Fruit fly (Drosophila melanogaster) whole organism, embryonic: ENCODE data around the gene St2.
A peak's percentile ranks its signal among the peaks of the same experiment; 100 is the strongest.

ENCODE experiments used
- Atf6 ChIP-seq: fragments of 200-800 bp; sonication (Bioruptor generic); IDR thresholded peaks from 2 replicates; pipeline ENCODE4 v1.3.6; 2022; ENCODE audit warnings: missing biosample characterization, missing genetic modification characterization
- B-H2 ChIP-seq: fragments of 200-800 bp; sonication (Bioruptor generic); optimal IDR thresholded peaks from 2 replicates; lab custom pipeline; 2018; ENCODE audit warnings: missing biosample characterization, mild to moderate bottlenecking, missing genetic modification characterization
- CG10274 ChIP-seq: fragments of 200-800 bp; sonication (Bioruptor generic); optimal IDR thresholded peaks from 3 replicates; lab custom pipeline; 2017; ENCODE audit warnings: missing biosample characterization, mild to moderate bottlenecking, missing genetic modification characterization
- CG12299 ChIP-seq: fragments of 200-800 bp; sonication (Bioruptor generic); optimal IDR thresholded peaks from 2 replicates; lab custom pipeline; 2018; ENCODE audit warnings: missing biosample characterization, mild to moderate bottlenecking, missing genetic modification characterization
- CG13894 ChIP-seq: fragments of 200-800 bp; sonication (Bioruptor generic); optimal IDR thresholded peaks from 3 replicates; lab custom pipeline; 2018; ENCODE audit warnings: missing biosample characterization, mild to moderate bottlenecking, missing genetic modification characterization, moderate library complexity
- CG1529 ChIP-seq: fragments of 200-800 bp; sonication (Bioruptor generic); optimal IDR thresholded peaks from 3 replicates; lab custom pipeline; 2018; ENCODE audit warnings: missing biosample characterization, missing genetic modification characterization
- CG1603 ChIP-seq: fragments of 200-800 bp; sonication (Bioruptor generic); optimal IDR thresholded peaks from 2 replicates; lab custom pipeline; 2019; ENCODE audit warnings: missing biosample characterization, mild to moderate bottlenecking, missing genetic modification characterization, moderate library complexity
- CG2875 ChIP-seq: fragments of 200-800 bp; sonication (Bioruptor generic); optimal IDR thresholded peaks from 2 replicates; lab custom pipeline; 2017; ENCODE audit warnings: missing biosample characterization, mild to moderate bottlenecking, missing genetic modification characterization, missing genetic modification reagents
- CG2889 ChIP-seq: fragments of 200-800 bp; sonication (Bioruptor generic); IDR thresholded peaks from 3 replicates; pipeline ENCODE4 v1.3.6; 2022; ENCODE audit warnings: missing biosample characterization, missing genetic modification characterization
- CG31441 ChIP-seq: fragments of 200-800 bp; sonication (Bioruptor generic); IDR thresholded peaks from 2 replicates; pipeline ENCODE4 v1.3.6; 2022; ENCODE audit warnings: missing biosample characterization, missing genetic modification characterization
- CG33213 ChIP-seq: fragments of 200-800 bp; sonication (Bioruptor generic); optimal IDR thresholded peaks from 3 replicates; lab custom pipeline; 2016; ENCODE audit warnings: missing biosample characterization, missing genetic modification characterization
- CG43689 ChIP-seq: fragments of 200-800 bp; sonication (Bioruptor generic); IDR thresholded peaks from 2 replicates; pipeline ENCODE4 v1.3.6; 2022; ENCODE audit warnings: missing biosample characterization, missing genetic modification characterization
- CG6175 ChIP-seq: fragments of 200-800 bp; sonication (Bioruptor generic); IDR thresholded peaks from 3 replicates; pipeline ENCODE4 v1.3.6; 2022; ENCODE audit warnings: missing biosample characterization, missing genetic modification characterization
- CG6654 ChIP-seq: fragments of 200-800 bp; sonication (Bioruptor generic); optimal IDR thresholded peaks from 2 replicates; lab custom pipeline; 2017; ENCODE audit warnings: missing biosample characterization, mild to moderate bottlenecking, missing genetic modification characterization
- CG8388 ChIP-seq: fragments of 200-800 bp; sonication (Bioruptor generic); optimal IDR thresholded peaks from 2 replicates; lab custom pipeline; 2019; ENCODE audit warnings: missing biosample characterization, mild to moderate bottlenecking, missing genetic modification characterization, moderate library complexity
- CG9437 ChIP-seq: fragments of 200-800 bp; sonication (Bioruptor generic); optimal IDR thresholded peaks from 2 replicates; lab custom pipeline; 2018; ENCODE audit warnings: missing biosample characterization, mild to moderate bottlenecking, missing genetic modification characterization
- Dek ChIP-seq: fragments of 200-800 bp; sonication (Bioruptor generic); optimal IDR thresholded peaks from 3 replicates; lab custom pipeline; 2019; ENCODE audit warnings: missing biosample characterization, mild to moderate bottlenecking, missing genetic modification characterization, moderate library complexity
- E2f1 ChIP-seq: fragments of 200-800 bp; sonication (Bioruptor generic); IDR thresholded peaks from 2 replicates; pipeline ENCODE4 v1.3.6; 2022; ENCODE audit warnings: missing biosample characterization, missing genetic modification characterization
- Eip74EF ChIP-seq, 2 experiments: fragments of 200-800 bp in 1 of 2; fragments of >200 bp in 1 of 2; sonication (Bioruptor generic) in 1 of 2; optimal IDR thresholded peaks; 2 replicates each; lab custom pipeline; 2017 to 2019; ENCODE audit warnings: missing biosample characterization in 2 of 2, missing genetic modification characterization in 2 of 2, mild to moderate bottlenecking in 1 of 2, moderate library complexity in 1 of 2
- H15 ChIP-seq: fragments of 200-800 bp; sonication (Bioruptor generic); IDR thresholded peaks from 3 replicates; pipeline ENCODE4 v1.3.6; 2022; ENCODE audit warnings: missing biosample characterization, missing genetic modification characterization
- H2.0 ChIP-seq: fragments of 200-800 bp; sonication (Bioruptor generic); IDR thresholded peaks from 2 replicates; pipeline ENCODE4 v1.3.6; 2022; ENCODE audit warnings: missing biosample characterization, missing genetic modification characterization
- HHEX ChIP-seq: fragments of 200-800 bp; sonication (Bioruptor generic); optimal IDR thresholded peaks from 3 replicates; lab custom pipeline; 2017; ENCODE audit warnings: missing biosample characterization, mild to moderate bottlenecking, missing genetic modification characterization, missing genetic modification reagents
- Hey ChIP-seq: fragments of 200-800 bp; sonication (Bioruptor generic); optimal IDR thresholded peaks from 3 replicates; lab custom pipeline; 2018; ENCODE audit warnings: missing biosample characterization, mild to moderate bottlenecking, missing genetic modification characterization
- Hr78 ChIP-seq, 2 experiments: fragments of 200-800 bp in 1 of 2; fragments of >200 bp in 1 of 2; sonication (Bioruptor generic) in 1 of 2; optimal IDR thresholded peaks; 2 replicates each; lab custom pipeline; 2017 to 2019; ENCODE audit warnings: missing biosample characterization in 2 of 2, missing genetic modification characterization in 2 of 2, mild to moderate bottlenecking in 1 of 2, moderate library complexity in 1 of 2
- Hsf ChIP-seq: fragments of 200-800 bp; sonication (Bioruptor generic); optimal IDR thresholded peaks from 3 replicates; lab custom pipeline; 2016; ENCODE audit warnings: missing biosample characterization, missing genetic modification characterization
- Lpt ChIP-seq: fragments of >200 bp; optimal IDR thresholded peaks from 2 replicates; lab custom pipeline; 2018; ENCODE audit warnings: missing biosample characterization, missing genetic modification characterization
- NK7.1 ChIP-seq: fragments of 200-800 bp; sonication (Bioruptor generic); optimal IDR thresholded peaks from 3 replicates; lab custom pipeline; 2016; ENCODE audit warnings: missing biosample characterization, missing genetic modification characterization
- Oaz ChIP-seq: fragments of 200-800 bp; sonication (Bioruptor generic); IDR thresholded peaks from 2 replicates; pipeline ENCODE4 v1.3.6; 2022; ENCODE audit warnings: missing biosample characterization, missing genetic modification characterization
- Ptx1 ChIP-seq: fragments of 200-800 bp; sonication (Bioruptor generic); IDR thresholded peaks from 2 replicates; pipeline ENCODE4 v1.3.6; 2022; ENCODE audit warnings: missing biosample characterization, missing genetic modification characterization
- Scr ChIP-seq: fragments of 200-800 bp; sonication (Bioruptor generic); IDR thresholded peaks from 2 replicates; pipeline ENCODE4 v1.3.6; 2022; ENCODE audit warnings: missing biosample characterization, missing genetic modification characterization; ENCODE audit not compliant: partially characterized antibody
- ab ChIP-seq: fragments of 200-800 bp; sonication (Bioruptor generic); optimal IDR thresholded peaks from 2 replicates; lab custom pipeline; 2016; ENCODE audit warnings: missing biosample characterization, missing genetic modification characterization
- ap ChIP-seq: fragments of 200-800 bp; sonication (Bioruptor generic); IDR thresholded peaks from 2 replicates; pipeline ENCODE4 v1.3.6; 2022; ENCODE audit warnings: missing biosample characterization, missing genetic modification characterization
- ara ChIP-seq: fragments of 200-800 bp; sonication (Bioruptor generic); IDR thresholded peaks from 2 replicates; pipeline ENCODE4 v1.3.6; 2022; ENCODE audit warnings: missing biosample characterization, missing genetic modification characterization
- ase ChIP-seq: fragments of 200-800 bp; sonication (Bioruptor generic); IDR thresholded peaks from 3 replicates; pipeline ENCODE4 v1.3.6; 2022; ENCODE audit warnings: missing biosample characterization, missing genetic modification characterization
- br ChIP-seq: fragments of >200 bp; optimal IDR thresholded peaks from 2 replicates; lab custom pipeline; 2017
- caup ChIP-seq: fragments of 200-800 bp; sonication (Bioruptor generic); optimal IDR thresholded peaks from 3 replicates; lab custom pipeline; 2017; ENCODE audit warnings: missing biosample characterization, mild to moderate bottlenecking, missing genetic modification characterization, moderate library complexity; ENCODE audit not compliant: severe bottlenecking
- cwo ChIP-seq: fragments of 200-800 bp; sonication (Bioruptor generic); optimal IDR thresholded peaks from 3 replicates; lab custom pipeline; 2017; ENCODE audit warnings: missing biosample characterization, missing genetic modification characterization, mild to moderate bottlenecking, moderate library complexity, missing genetic modification reagents
- ftz-f1 ChIP-seq: fragments of 200-800 bp; sonication (Bioruptor generic); optimal IDR thresholded peaks from 2 replicates; lab custom pipeline; 2016; ENCODE audit warnings: missing biosample characterization, missing genetic modification characterization
- kay ChIP-seq: fragments of 200-800 bp; sonication (Bioruptor generic); optimal IDR thresholded peaks from 2 replicates; lab custom pipeline; 2016; ENCODE audit warnings: missing biosample characterization, missing genetic modification characterization
- lab ChIP-seq: fragments of 200-800 bp; sonication (Bioruptor generic); optimal IDR thresholded peaks from 3 replicates; lab custom pipeline; 2017; ENCODE audit warnings: missing biosample characterization, missing genetic modification characterization, mild to moderate bottlenecking, moderate library complexity, missing genetic modification reagents
- luna ChIP-seq: fragments of 200-800 bp; sonication (Bioruptor generic); optimal IDR thresholded peaks from 2 replicates; lab custom pipeline; 2016; ENCODE audit warnings: missing biosample characterization, missing genetic modification characterization
- maf-S ChIP-seq: fragments of 200-800 bp; sonication (Bioruptor generic); optimal IDR thresholded peaks from 2 replicates; lab custom pipeline; 2016; ENCODE audit warnings: missing biosample characterization, missing genetic modification characterization
- nerfin-2 ChIP-seq: fragments of 200-800 bp; sonication (Bioruptor generic); IDR thresholded peaks from 2 replicates; pipeline ENCODE4 v1.3.6; 2022; ENCODE audit warnings: missing biosample characterization, missing genetic modification characterization; ENCODE audit not compliant: partially characterized antibody
- oc ChIP-seq: fragments of 200-800 bp; sonication (Bioruptor generic); optimal IDR thresholded peaks from 2 replicates; lab custom pipeline; 2018; ENCODE audit warnings: missing biosample characterization, mild to moderate bottlenecking, missing genetic modification characterization, moderate library complexity
- pita ChIP-seq: fragments of 200-800 bp; sonication (Bioruptor generic); optimal IDR thresholded peaks from 2 replicates; lab custom pipeline; 2017; ENCODE audit warnings: missing biosample characterization, mild to moderate bottlenecking, missing genetic modification characterization
- sc ChIP-seq, 3 experiments: fragments of >200 bp in 2 of 3; fragments of 200-800 bp in 1 of 3; sonication (Bioruptor generic) in 1 of 3; optimal IDR thresholded peaks; 2 replicates in 2 of 3; 3 replicates in 1 of 3; lab custom pipeline; 2017; ENCODE audit warnings: mild to moderate bottlenecking in 1 of 3, missing biosample characterization in 1 of 3, missing genetic modification characterization in 1 of 3, missing genetic modification reagents in 1 of 3
- sens ChIP-seq: fragments of 200-800 bp; sonication (Bioruptor generic); peaks from one replicate; lab custom pipeline; 2016; ENCODE audit warnings: missing biosample characterization, missing genetic modification characterization
- sob ChIP-seq: fragments of 200-800 bp; sonication (Bioruptor generic); IDR thresholded peaks from 2 replicates; pipeline ENCODE4 v1.3.6; 2022; ENCODE audit warnings: missing biosample characterization, missing genetic modification characterization
- ttk ChIP-seq: fragments of 200-800 bp; sonication (Bioruptor generic); IDR thresholded peaks from 2 replicates; pipeline ENCODE4 v2.1.2; 2022; ENCODE audit warnings: missing biosample characterization, missing genetic modification characterization
- vfl ChIP-seq: fragments of 200-800 bp; sonication (Bioruptor generic); optimal IDR thresholded peaks from 2 replicates; lab custom pipeline; 2016; ENCODE audit warnings: missing biosample characterization, missing genetic modification characterization
- zf30C ChIP-seq: fragments of 200-800 bp; sonication (Bioruptor generic); optimal IDR thresholded peaks from 3 replicates; lab custom pipeline; 2018; ENCODE audit warnings: missing biosample characterization, mild to moderate bottlenecking, missing genetic modification characterization

The St2 gene

dm6 chr3R:9229996-9230601 lies 21.5 kb upstream of the St2 start (continued):
- TF ChIP-seq Eip74EF (GFP tag; optimal IDR thresholded peaks at IDR 0.05; lab: Kevin White, UChicago) = no peak
- no peak for TF ChIP-seq CG9437 (GFP tag; lab: Kevin White, UChicago)
- no peak for TF ChIP-seq CG43689 (GFP tag; lab: Robert Waterston, UW)
- TF ChIP-seq Hr78 (GFP tag; optimal IDR thresholded peaks at IDR 0.05; lab: Kevin White, UChicago) = no peak
- TF ChIP-seq CG6654 (GFP tag; lab: Kevin White, UChicago) = no peak
- no peak for TF ChIP-seq HHEX (GFP tag; lab: Kevin White, UChicago)
- TF ChIP-seq nerfin-2 (GFP tag; lab: Robert Waterston, UW) = no peak
- TF ChIP-seq ase = no peak
- TF ChIP-seq B-H2 (GFP tag; lab: Kevin White, UChicago) = no peak
- no peak for TF ChIP-seq pita
- no peak for TF ChIP-seq NK7.1 (GFP tag; lab: Kevin White, UChicago)
- TF ChIP-seq luna (GFP tag; lab: Kevin White, UChicago) = no peak
- no peak for TF ChIP-seq ttk (GFP tag; lab: Robert Waterston, UW)
- TF ChIP-seq Scr (GFP tag; lab: Robert Waterston, UW) = no peak
- no peak for TF ChIP-seq Dek
- TF ChIP-seq E2f1 (GFP tag; lab: Robert Waterston, UW) = no peak
- no peak for TF ChIP-seq CG6175
- TF ChIP-seq CG2875 = no peak
- no peak for TF ChIP-seq ftz-f1
- TF ChIP-seq sens (GFP tag; lab: Kevin White, UChicago) = peak; percentile 81
- TF ChIP-seq ap (GFP tag; lab: Robert Waterston, UW) = no peak
- no peak for TF ChIP-seq cwo (GFP tag; lab: Kevin White, UChicago)
- no peak for TF ChIP-seq kay (GFP tag; lab: Kevin White, UChicago)
- no peak for TF ChIP-seq CG12299
- TF ChIP-seq CG1603 = no peak
- no peak for TF ChIP-seq CG31441 (GFP tag; lab: Robert Waterston, UW)
- no peak for TF ChIP-seq H15 (GFP tag; lab: Robert Waterston, UW)
- TF ChIP-seq CG8388 (GFP tag; lab: Kevin White, UChicago) = no peak
- TF ChIP-seq Atf6 (GFP tag; lab: Robert Waterston, UW) = no peak
- no peak for TF ChIP-seq oc
- no peak for TF ChIP-seq Oaz (GFP tag; lab: Robert Waterston, UW)
- no peak for TF ChIP-seq ab (GFP tag; lab: Kevin White, UChicago)
- peak; percentile 64 for TF ChIP-seq CG10274 (GFP tag; lab: Kevin White, UChicago)
- TF ChIP-seq CG13894 (tag; lab: Kevin White, UChicago) = no peak
- no peak for TF ChIP-seq Ptx1 (GFP tag; lab: Robert Waterston, UW)
- no peak for TF ChIP-seq zf30C
- TF ChIP-seq maf-S (GFP tag; lab: Kevin White, UChicago) = no peak
- TF ChIP-seq Hsf = peak; percentile 24
- TF ChIP-seq vfl (GFP tag; lab: Kevin White, UChicago) = no peak
- no peak for TF ChIP-seq sc (optimal IDR thresholded peaks at IDR 0.05; lab: Kevin White, UChicago)
- no peak for TF ChIP-seq sc (GFP tag; optimal IDR thresholded peaks at IDR 0.05; lab: Kevin White, UChicago)
- TF ChIP-seq Hey (tag; lab: Kevin White, UChicago) = no peak
- peak; percentile 41 for TF ChIP-seq lab (GFP tag; lab: Kevin White, UChicago)
- TF ChIP-seq br (lab: Kevin White, UChicago) = no peak
- no peak for TF ChIP-seq caup (GFP tag; lab: Kevin White, UChicago)
- TF ChIP-seq CG33213 (GFP tag; lab: Kevin White, UChicago) = no peak
- no peak for TF ChIP-seq sob (GFP tag; lab: Robert Waterston, UW)
- TF ChIP-seq CG1529 (GFP tag; lab: Kevin White, UChicago) = no peak
- TF ChIP-seq H2.0 = 0 out of 2 replicates have a peak, but pooled peaks have one; percentile 6
- no peak for TF ChIP-seq Lpt (GFP tag; lab: Kevin White, UChicago)
- no peak for TF ChIP-seq ara (GFP tag; lab: Robert Waterston, UW)
- no peak for TF ChIP-seq CG2889 (GFP tag; lab: Robert Waterston, UW)
